Worm (Caenorhabditis elegans): Measurements from ENCODE around the gene C01G5.25.
A peak's percentile ranks its signal among the peaks of the same experiment; 100 is the strongest.

Gene C01G5.25

DNA sequence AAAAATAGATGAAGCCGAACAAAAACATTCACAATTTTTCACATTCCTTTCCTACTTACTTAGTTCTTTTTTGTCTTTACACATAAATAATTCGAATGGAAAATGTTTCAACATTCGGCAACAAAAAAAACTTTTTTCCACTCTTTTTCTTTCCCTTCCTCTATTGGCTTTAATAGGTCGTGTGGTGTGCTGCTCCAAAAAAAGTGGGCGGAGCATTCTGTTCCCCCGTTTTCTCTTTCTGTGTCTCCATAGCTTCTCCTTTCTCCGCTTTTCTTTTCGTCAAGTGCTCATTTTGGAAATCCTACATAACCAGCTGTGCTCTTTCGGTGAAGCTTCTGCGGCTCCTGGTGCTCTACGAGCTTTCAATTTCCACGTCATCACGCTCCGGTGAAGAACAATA lies at the start of gene C01G5.25:
Gene C01G5.25, plus strand, starts transcription at position 250 of the 400 bp plus-strand sequence.
- no peak for TF ChIP-seq T20F7.1 (GFP tag; optimal IDR thresholded peaks at IDR 0.05)
- no peak for TF ChIP-seq Y5F2A.4 (GFP tag; optimal IDR thresholded peaks at IDR 0.05)
- peak; percentile 38 for TF ChIP-seq fkh-10 (GFP tag; optimal IDR thresholded peaks at IDR 0.05)
- TF ChIP-seq ceh-62 (tag; optimal IDR thresholded peaks at IDR 0.05) = no peak
- no peak for TF ChIP-seq dmd-6 (GFP tag; IDR thresholded peaks at IDR 0.05)
- TF ChIP-seq daf-8 (GFP tag; IDR thresholded peaks at IDR 0.05) = no peak

DNA sequence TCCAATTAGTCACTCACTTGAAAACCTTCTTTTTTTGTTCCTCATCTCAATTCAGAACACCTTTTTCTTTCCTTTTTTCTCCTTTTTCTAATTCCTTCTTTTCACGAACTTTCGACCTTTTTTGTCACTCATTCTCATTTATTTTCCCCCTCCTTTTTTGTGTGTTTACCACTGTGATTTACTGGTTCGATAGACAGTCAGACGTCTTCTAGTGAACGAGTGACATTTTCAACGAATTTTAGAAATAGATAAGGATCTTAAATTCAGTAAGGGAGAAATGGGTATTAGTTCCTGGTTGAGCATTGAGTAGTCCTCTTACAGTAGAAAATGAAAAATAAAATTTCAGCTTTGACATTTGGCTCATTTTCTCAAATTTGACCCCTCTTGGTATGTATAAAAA lies 49.6 kb upstream of the C01G5.25 start:
- TF ChIP-seq aly-2 (tag; optimal IDR thresholded peaks at IDR 0.05) (no peak), Y75B8A.6 (GFP tag; IDR thresholded peaks at IDR 0.05) (no peak), nhr-76 (tag; optimal IDR thresholded peaks at IDR 0.05) (no peak), lir-3 (tag; optimal IDR thresholded peaks at IDR 0.05) (no peak), lin-15B (tag; optimal IDR thresholded peaks at IDR 0.05) (no peak), tra-1 (GFP tag; IDR thresholded peaks at IDR 0.05) (no peak), ZK546.5 (tag; optimal IDR thresholded peaks at IDR 0.05) (no peak), F10B5.3 (tag; optimal IDR thresholded peaks at IDR 0.05) (no peak), dpl-1 (GFP tag; optimal IDR thresholded peaks at IDR 0.05) (no peak), nhr-25 (tag; optimal IDR thresholded peaks at IDR 0.05; ENCODE audit: borderline replicate concordance, insufficient read depth) (no peak), nhr-6 (tag; optimal IDR thresholded peaks at IDR 0.05) (no peak), F37D6.2 (tag; optimal IDR thresholded peaks at IDR 0.05) (no peak), sdz-12 (GFP tag; optimal IDR thresholded peaks at IDR 0.05) (no peak), lin-1 (GFP tag; IDR thresholded peaks at IDR 0.05) (no peak)

DNA sequence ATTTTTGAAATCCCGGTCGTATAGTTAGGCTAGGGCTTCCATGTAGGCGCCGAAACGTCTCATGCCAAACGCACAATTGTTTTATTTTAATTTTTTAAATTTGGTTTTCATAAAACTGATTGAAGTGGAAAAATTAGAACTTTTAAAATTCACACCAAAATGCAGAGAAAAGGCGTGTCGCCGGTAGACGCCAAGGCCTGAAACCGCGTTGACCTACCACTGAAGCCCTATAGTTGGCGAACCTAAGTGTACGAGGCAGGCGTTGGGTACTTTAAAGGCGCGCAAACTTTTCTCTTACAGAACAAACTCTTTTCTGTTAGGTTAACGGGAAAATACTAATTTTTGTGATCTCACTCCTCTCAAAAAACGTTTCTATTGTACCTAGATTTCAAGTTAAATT lies 48.2 kb upstream of the C01G5.25 start, which contains the start of gene Y73B6BL.44:
Gene Y73B6BL.44, plus strand, starts transcription at position 301 of the 400 bp plus-strand sequence.
- no peak for TF ChIP-seq dmd-8 (GFP tag; IDR thresholded peaks at IDR 0.05)
- no peak for TF ChIP-seq nhr-41 (GFP tag; IDR thresholded peaks at IDR 0.05)
- no peak for TF ChIP-seq mes-2 (tag; optimal IDR thresholded peaks at IDR 0.05; ENCODE audit: poor library complexity, severe bottlenecking)
- TF ChIP-seq dmd-6 (GFP tag; IDR thresholded peaks at IDR 0.05) = no peak
- no peak for TF ChIP-seq madf-9 (GFP tag; conservative IDR thresholded peaks at IDR 0.05)
- TF ChIP-seq lin-39 (tag; optimal IDR thresholded peaks at IDR 0.05) = no peak
- no peak for TF ChIP-seq Y105C5A.15 (GFP tag; IDR thresholded peaks at IDR 0.05)

DNA sequence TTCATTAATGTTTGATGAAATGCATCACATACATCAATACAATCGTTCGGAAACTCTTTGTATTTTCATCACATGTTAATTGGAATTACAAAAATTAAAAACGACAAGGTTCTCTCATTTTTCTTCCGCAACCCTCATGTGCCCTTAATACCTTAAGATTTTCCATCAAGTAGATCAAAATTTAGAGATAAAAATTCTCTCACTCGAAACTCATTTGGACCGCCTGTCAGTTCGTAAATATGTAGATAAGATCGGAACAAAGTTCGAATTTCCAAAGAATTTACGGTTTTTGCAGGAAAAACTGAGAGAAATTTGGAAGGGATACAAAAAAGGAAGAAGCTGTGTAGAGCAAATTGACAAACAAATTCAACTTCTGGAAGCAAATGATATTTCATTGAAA lies 45.4 kb upstream of the C01G5.25 start:
- no peak for TF ChIP-seq hmg-1.1 (GFP tag; IDR thresholded peaks at IDR 0.05)
- TF ChIP-seq lim-7 (GFP tag; IDR thresholded peaks at IDR 0.05) = no peak
- no peak for TF ChIP-seq nhr-102 (tag; optimal IDR thresholded peaks at IDR 0.05)
- TF ChIP-seq nhr-28 (tag; optimal IDR thresholded peaks at IDR 0.05) = no peak
- TF ChIP-seq lin-15B (tag; optimal IDR thresholded peaks at IDR 0.05) = no peak
- TF ChIP-seq nhr-25 (tag; optimal IDR thresholded peaks at IDR 0.05; ENCODE audit: borderline replicate concordance, insufficient read depth) = no peak
- no peak for TF ChIP-seq Y5F2A.4 (GFP tag; optimal IDR thresholded peaks at IDR 0.05)
- no peak for TF ChIP-seq pqm-1 (tag; optimal IDR thresholded peaks at IDR 0.05)
- TF ChIP-seq nhr-42 (GFP tag; IDR thresholded peaks at IDR 0.05) = no peak
- no peak for TF ChIP-seq zip-2 (tag; optimal IDR thresholded peaks at IDR 0.05)
- TF ChIP-seq nhr-10 (tag; optimal IDR thresholded peaks at IDR 0.05) = no peak
- no peak for TF ChIP-seq zfp-2 (tag; optimal IDR thresholded peaks at IDR 0.05)
- no peak for TF ChIP-seq Y75B8A.6 (GFP tag; IDR thresholded peaks at IDR 0.05)
- TF ChIP-seq mep-1 (tag; optimal IDR thresholded peaks at IDR 0.05) = no peak
- no peak for TF ChIP-seq D1046.2 (GFP tag; IDR thresholded peaks at IDR 0.05)
- no peak for TF ChIP-seq F49E8.2 (tag; optimal IDR thresholded peaks at IDR 0.05; ENCODE audit: borderline replicate concordance)
- TF ChIP-seq T26A8.4 (GFP tag; IDR thresholded peaks at IDR 0.05) = no peak
- no peak for TF ChIP-seq mxl-2 (GFP tag; conservative IDR thresholded peaks at IDR 0.05)
- TF ChIP-seq sdz-12 (GFP tag; optimal IDR thresholded peaks at IDR 0.05) = no peak
- no peak for TF ChIP-seq pha-4 (GFP tag; IDR thresholded peaks at IDR 0.05)
- TF ChIP-seq pha-4 (tag; optimal IDR thresholded peaks at IDR 0.05) = no peak

Data from whole organism, L4 larva.